Worm (Caenorhabditis elegans) whole organism, early embryonic: ENCODE results near the gene Y97E10AR.4.

ENCODE experiments used
- B0310.2 ChIP-seq: sonication (generic microtip); optimal IDR thresholded peaks from 2 replicates; lab custom pipeline; 2016; ENCODE audit warnings: mild to moderate bottlenecking, missing genetic modification characterization, missing compliant biosample characterization
- ama-1 ChIP-seq: fragments of 150-350 bp; optimal IDR thresholded peaks from 2 replicates; lab custom pipeline; 2014
- ceh-13 ChIP-seq: fragments of 200-800 bp; sonication (Bioruptor generic); optimal IDR thresholded peaks from 2 replicates; lab custom pipeline; 2018; ENCODE audit warnings: mild to moderate bottlenecking, missing genetic modification characterization, missing compliant biosample characterization
- ceh-36 ChIP-seq: sonication (generic microtip); optimal IDR thresholded peaks from 2 replicates; lab custom pipeline; 2016; ENCODE audit warnings: missing genetic modification characterization, inconsistent platforms, missing compliant biosample characterization
- ets-7 ChIP-seq: sonication (generic microtip); optimal IDR thresholded peaks from 2 replicates; lab custom pipeline; 2016; ENCODE audit warnings: missing genotype, missing genetic modification characterization, missing compliant biosample characterization
- flt-1 ChIP-seq: fragments of 200-800 bp; sonication (Bioruptor generic); IDR thresholded peaks from 2 replicates; pipeline ENCODE4 v1.3.6; 2022; ENCODE audit warnings: missing genetic modification characterization, missing compliant biosample characterization
- hmbx-1 ChIP-seq: sonication (generic microtip); optimal IDR thresholded peaks from 2 replicates; lab custom pipeline; 2016; ENCODE audit warnings: mild to moderate bottlenecking, missing genetic modification characterization, missing compliant biosample characterization
- hmg-4 ChIP-seq: fragments of 200-800 bp; sonication (Bioruptor generic); optimal IDR thresholded peaks from 2 replicates; lab custom pipeline; 2018; ENCODE audit warnings: mild to moderate bottlenecking, missing genetic modification characterization, missing compliant biosample characterization
- hnd-1 ChIP-seq: sonication (generic microtip); optimal IDR thresholded peaks from 2 replicates; lab custom pipeline; 2016; ENCODE audit warnings: missing genetic modification characterization, missing compliant biosample characterization
- pes-1 ChIP-seq: fragments of 200-800 bp; sonication (Bioruptor generic); IDR thresholded peaks from 2 replicates; pipeline ENCODE4 v1.3.6; 2022; ENCODE audit warnings: missing genetic modification reagents, missing genetic modification characterization, missing compliant biosample characterization
- scrt-1 ChIP-seq: fragments of 200-800 bp; sonication (Bioruptor generic); IDR thresholded peaks from 2 replicates; pipeline ENCODE4 v1.3.6; 2022; ENCODE audit warnings: missing genetic modification characterization, missing compliant biosample characterization
- sea-1 ChIP-seq: fragments of 200-800 bp; sonication (Bioruptor generic); conservative IDR thresholded peaks from 2 replicates; pipeline ENCODE4 v1.3.6; 2022; ENCODE audit warnings: missing genetic modification characterization, missing compliant biosample characterization
- tbx-11 ChIP-seq: fragments of 200-800 bp; sonication (Bioruptor generic); IDR thresholded peaks from 2 replicates; pipeline ENCODE4 v1.3.6; 2022; ENCODE audit warnings: missing genetic modification characterization, missing compliant biosample characterization
- tra-4 ChIP-seq: sonication (generic microtip); optimal IDR thresholded peaks from 2 replicates; lab custom pipeline; 2017; ENCODE audit warnings: missing genetic modification characterization, missing compliant biosample characterization

DNA sequence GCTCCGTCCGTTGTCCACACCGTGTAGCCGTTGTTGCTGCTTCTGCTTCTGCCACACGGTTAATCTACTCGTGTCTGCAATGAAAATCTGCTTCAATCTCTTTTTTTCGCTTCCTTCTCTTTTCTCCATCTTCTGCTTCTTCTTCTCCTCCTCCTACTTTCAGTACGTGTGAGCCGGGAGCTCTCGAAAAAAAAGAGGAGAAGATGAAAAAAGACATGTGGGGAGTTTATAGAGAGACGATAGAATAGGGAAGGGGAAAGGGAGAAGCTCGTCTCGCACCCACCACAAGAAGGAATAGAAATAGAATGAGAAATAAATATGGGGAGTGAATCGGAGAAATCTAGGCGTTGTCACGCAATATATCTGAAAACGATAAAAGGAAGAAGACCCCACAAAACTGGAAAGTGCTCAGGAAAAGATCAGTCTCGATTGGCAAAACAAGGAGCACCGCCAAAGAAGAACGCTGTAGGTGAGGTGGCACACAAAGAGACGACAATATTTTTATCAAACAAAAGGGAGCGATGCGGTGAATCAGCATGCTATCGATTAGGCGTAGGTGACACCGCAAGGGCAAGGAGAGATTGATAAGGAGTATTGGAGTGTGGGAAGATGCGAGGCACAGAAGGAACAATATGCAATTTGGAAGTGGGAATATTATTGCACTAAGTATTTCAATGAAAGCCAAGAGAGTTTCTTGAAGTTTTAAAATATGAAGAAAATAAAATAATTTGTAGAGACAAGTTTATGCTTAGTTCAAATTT is 32.2 kb downstream of the Y97E10AR.4 start, which contains the start of gene let-413:
- TF ChIP-seq ama-1 (lab: Kevin White, UChicago) (no peak), B0310.2 (tag; lab: Kevin White, UChicago) (no peak), hmg-4 (GFP tag; lab: Kevin White, UChicago) (no peak), ets-7 (no peak), tbx-11 (GFP tag; lab: Robert Waterston, UW) (no peak), ceh-36 (tag; lab: Kevin White, UChicago) (no peak), hmbx-1 (tag; lab: Kevin White, UChicago) (no peak), pes-1 (GFP tag; lab: Robert Waterston, UW) (no peak), hnd-1 (tag; lab: Kevin White, UChicago) (no peak), scrt-1 (GFP tag; lab: Robert Waterston, UW) (no peak), tra-4 (tag; lab: Kevin White, UChicago) (no peak), sea-1 (no peak), flt-1 (no peak), ceh-13 (GFP tag; lab: Kevin White, UChicago) (no peak)
